Worm (Caenorhabditis elegans): ENCODE results near the gene R07B7.2.

The R07B7.2 gene

DNA sequence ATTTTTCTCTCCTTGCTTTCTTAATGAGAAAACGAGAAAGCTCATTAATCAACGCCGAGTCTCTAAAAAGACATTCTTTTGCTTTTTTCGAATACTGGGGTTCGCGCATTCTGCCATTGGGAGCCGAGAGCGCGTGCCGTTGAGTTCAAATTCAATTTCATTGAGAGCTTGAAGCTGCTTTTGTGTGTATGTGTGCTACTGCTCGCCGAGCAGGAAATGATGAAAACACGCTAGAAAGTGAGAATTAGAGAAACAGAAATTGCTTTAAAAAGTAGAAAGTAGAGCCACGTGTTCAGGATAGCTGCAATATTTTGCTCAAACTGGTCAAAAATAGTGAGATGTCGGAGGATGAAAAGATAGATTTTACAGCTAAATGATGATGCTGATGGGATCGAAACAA, 33.9 kb downstream of the R07B7.2 start (continued):
- TF ChIP-seq Y55F3AM.14 (GFP tag; optimal IDR thresholded peaks at IDR 0.05), result no peak

DNA sequence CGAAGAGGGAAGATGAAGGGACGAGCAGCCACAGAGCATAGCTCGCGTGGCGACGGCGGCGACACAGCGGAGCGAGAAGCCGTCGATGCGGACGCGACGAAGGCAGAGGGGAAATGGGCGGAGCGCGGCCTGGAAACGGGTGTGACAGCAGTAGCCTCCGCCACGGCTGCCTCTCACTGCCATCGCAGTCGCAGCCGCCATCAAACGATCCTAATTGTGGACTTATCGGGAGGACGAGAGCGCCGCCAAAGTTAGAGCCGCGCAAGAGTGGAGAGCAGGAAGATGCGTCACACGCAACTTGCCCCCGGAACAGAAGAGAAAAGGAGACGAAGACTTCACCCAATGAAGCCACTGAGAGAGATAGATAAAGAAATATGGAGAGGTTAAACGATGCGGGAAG, 35.3 kb downstream of the R07B7.2 start:
- TF ChIP-seq ceh-82 (tag; optimal IDR thresholded peaks at IDR 0.05) (no peak), Y55F3AM.14 (GFP tag; optimal IDR thresholded peaks at IDR 0.05) (peak; percentile 35), mab-5 (tag; optimal IDR thresholded peaks at IDR 0.05) (no peak), peb-1 (tag; optimal IDR thresholded peaks at IDR 0.05) (no peak), skn-1 (tag; optimal IDR thresholded peaks at IDR 0.05) (no peak), gmeb-1 (tag; optimal IDR thresholded peaks at IDR 0.05) (no peak), nhr-23 (tag; optimal IDR thresholded peaks at IDR 0.05) (no peak), ztf-11 (tag; optimal IDR thresholded peaks at IDR 0.05) (no peak), mbf-1 (tag; optimal IDR thresholded peaks at IDR 0.05) (no peak), nhr-21 (tag; optimal IDR thresholded peaks at IDR 0.05) (no peak), R02D3.7 (tag; optimal IDR thresholded peaks at IDR 0.05) (no peak), ama-1 (optimal IDR thresholded peaks at IDR 0.05) (no peak), zag-1 (tag; optimal IDR thresholded peaks at IDR 0.05) (peak; percentile 82), nhr-11 (tag; optimal IDR thresholded peaks at IDR 0.05) (no peak), sem-4 (tag; optimal IDR thresholded peaks at IDR 0.05) (peak; percentile 14), nhr-10 (tag; optimal IDR thresholded peaks at IDR 0.05) (no peak), nhr-237 (tag; optimal IDR thresholded peaks at IDR 0.05) (no peak), aly-2 (tag; optimal IDR thresholded peaks at IDR 0.05) (no peak), C34F6.9 (tag; optimal IDR thresholded peaks at IDR 0.05) (peak; percentile 40), lsy-2 (tag; optimal IDR thresholded peaks at IDR 0.05) (peak in 1 of 2 experiments; percentile 36), blmp-1 (tag; optimal IDR thresholded peaks at IDR 0.05; ENCODE audit: insufficient read depth) (no peak), ztf-1 (GFP tag; conservative IDR thresholded peaks at IDR 0.05) (no peak), sma-9 (GFP tag; optimal IDR thresholded peaks at IDR 0.05) (peak; percentile 16), sma-9 (tag; optimal IDR thresholded peaks at IDR 0.05) (no peak), unc-55 (GFP tag; optimal IDR thresholded peaks at IDR 0.05) (no peak), dmd-4 (tag; optimal IDR thresholded peaks at IDR 0.05) (no peak), elt-3 (tag; optimal IDR thresholded peaks at IDR 0.05) (no peak), unc-62 (GFP tag; optimal IDR thresholded peaks at IDR 0.05) (no peak), F13H6.1 (tag; optimal IDR thresholded peaks at IDR 0.05) (peak; percentile 50), egl-27 (tag; optimal IDR thresholded peaks at IDR 0.05) (no peak), lin-39 (tag; optimal IDR thresholded peaks at IDR 0.05) (no peak), nhr-129 (tag; optimal IDR thresholded peaks at IDR 0.05) (peak; percentile 31), ZK546.5 (tag; optimal IDR thresholded peaks at IDR 0.05) (no peak), lin-13 (GFP tag; optimal IDR thresholded peaks at IDR 0.05) (no peak), fos-1 (tag; optimal IDR thresholded peaks at IDR 0.05) (no peak), mdl-1 (tag; optimal IDR thresholded peaks at IDR 0.05) (peak in 1 of 2 experiments; percentile 1), unc-39 (tag; optimal IDR thresholded peaks at IDR 0.05) (no peak), ztf-4 (tag; optimal IDR thresholded peaks at IDR 0.05) (no peak), nhr-12 (tag; optimal IDR thresholded peaks at IDR 0.05) (no peak), alr-1 (tag; optimal IDR thresholded peaks at IDR 0.05) (no peak), elt-1 (tag; optimal IDR thresholded peaks at IDR 0.05) (no peak), crh-2 (tag; optimal IDR thresholded peaks at IDR 0.05) (no peak), nhr-25 (tag; optimal IDR thresholded peaks at IDR 0.05) (no peak), snpc-4 (tag; optimal IDR thresholded peaks at IDR 0.05) (no peak), ceh-16 (tag; optimal IDR thresholded peaks at IDR 0.05) (no peak), lin-11 (tag; optimal IDR thresholded peaks at IDR 0.05) (peak; percentile 18)

DNA sequence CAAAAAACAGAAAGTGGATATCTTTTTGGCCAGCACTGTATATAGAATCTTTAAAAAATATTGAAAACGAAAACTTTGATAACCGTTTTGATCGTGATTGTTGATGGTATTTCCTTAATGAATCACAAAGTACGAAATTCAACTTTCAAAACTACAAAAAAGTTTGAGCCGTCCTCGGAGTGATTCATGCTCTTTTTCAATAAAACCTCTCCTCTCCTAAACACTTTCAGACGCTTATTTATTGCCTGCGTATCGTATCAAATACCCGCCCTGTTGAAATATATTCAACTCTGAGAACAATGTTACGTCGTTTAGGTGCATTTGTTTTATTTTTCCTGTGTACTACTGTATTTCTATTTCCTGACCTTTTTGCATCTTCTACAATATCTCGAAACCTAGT, 38.6 kb downstream of the R07B7.2 start:
- peak; percentile 58 for TF ChIP-seq fos-1 (tag; optimal IDR thresholded peaks at IDR 0.05)
- no peak for TF ChIP-seq crh-2 (tag; optimal IDR thresholded peaks at IDR 0.05)
- no peak for TF ChIP-seq unc-55 (GFP tag; optimal IDR thresholded peaks at IDR 0.05)
- no peak for TF ChIP-seq lin-11 (tag; optimal IDR thresholded peaks at IDR 0.05)
- TF ChIP-seq zag-1 (tag; optimal IDR thresholded peaks at IDR 0.05), result no peak
- no peak for TF ChIP-seq nhr-21 (tag; optimal IDR thresholded peaks at IDR 0.05)
- no peak for TF ChIP-seq mab-5 (tag; optimal IDR thresholded peaks at IDR 0.05)
- no peak for TF ChIP-seq sma-9 (GFP tag; optimal IDR thresholded peaks at IDR 0.05)
- TF ChIP-seq sma-9 (tag; optimal IDR thresholded peaks at IDR 0.05), result no peak
